Worm (Caenorhabditis elegans) whole organism, L1 larva: ENCODE data around the gene B0507.8.

Experiments
- dpl-1 ChIP-seq, 3 experiments: fragments of 150-350 bp in 2 of 3; sonication (generic microtip) in 1 of 3; optimal IDR thresholded peaks; 2 replicates each; lab custom pipeline; 2014 to 2017; ENCODE audit warnings: missing biosample characterization in 3 of 3, missing genetic modification characterization in 3 of 3, missing genetic modification reagents in 3 of 3
- lin-13 ChIP-seq: fragments of 150-350 bp; optimal IDR thresholded peaks from 2 replicates; lab custom pipeline; 2014; ENCODE audit warnings: missing biosample characterization, missing genetic modification reagents, missing genetic modification characterization
- unc-62 ChIP-seq: fragments of 150-350 bp; optimal IDR thresholded peaks from 2 replicates; lab custom pipeline; 2014; ENCODE audit warnings: missing biosample characterization, missing genetic modification reagents, missing genetic modification characterization

DNA sequence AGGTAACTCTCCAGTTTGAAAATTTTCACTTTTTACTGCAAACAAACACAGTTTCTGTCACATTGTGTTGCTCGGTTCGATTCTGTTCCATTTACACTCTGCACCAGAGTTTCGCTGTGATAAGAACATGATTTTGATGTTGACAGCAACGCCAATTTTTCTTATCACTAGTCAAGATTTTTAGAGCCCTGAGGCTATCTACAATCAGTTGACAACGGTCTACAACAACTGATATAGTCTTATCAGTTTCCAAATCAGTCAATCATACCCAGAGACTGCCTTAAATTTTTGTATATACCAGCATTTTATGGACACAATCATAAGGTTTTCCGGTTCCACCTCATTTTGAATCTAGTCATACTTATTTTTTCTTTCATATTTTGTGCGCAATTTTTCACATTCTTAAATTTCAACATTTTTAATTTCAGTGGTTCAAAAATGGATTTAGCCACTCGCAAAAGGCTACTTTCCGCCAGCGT lies 5.8 kb upstream of the B0507.8 start, which contains the start of gene B0507.3:
- TF ChIP-seq unc-62, result no peak
- no peak for TF ChIP-seq lin-13
- TF ChIP-seq dpl-1 (GFP tag; optimal IDR thresholded peaks at IDR 0.05; lab: Kevin White, UChicago), result no peak
